Fruit fly (Drosophila melanogaster) whole organism, pupa: Measurements from ENCODE around the gene CG13085.

ENCODE experiments used
- CG12605 ChIP-seq: fragments of 200-800 bp; sonication (Bioruptor generic); IDR thresholded peaks from 2 replicates; pipeline ENCODE4 v1.3.6; 2022; ENCODE audit warnings: missing biosample characterization, missing genetic modification characterization
- CG14655 ChIP-seq: fragments of 200-800 bp; sonication (Bioruptor generic); optimal IDR thresholded peaks from 3 replicates; lab custom pipeline; 2017; ENCODE audit warnings: mild to moderate bottlenecking, missing biosample characterization, missing genetic modification reagents, missing genetic modification characterization
- CG32121 ChIP-seq: fragments of 200-800 bp; sonication (Bioruptor generic); IDR thresholded peaks from 2 replicates; pipeline ENCODE4 v1.3.6; 2022; ENCODE audit warnings: missing biosample characterization, missing genetic modification characterization
- CG34367 ChIP-seq: fragments of 200-800 bp; sonication (Bioruptor generic); optimal IDR thresholded peaks from 2 replicates; lab custom pipeline; 2018; ENCODE audit warnings: missing biosample characterization, mild to moderate bottlenecking, missing genetic modification characterization
- CG8159 ChIP-seq: fragments of 200-800 bp; sonication (Bioruptor generic); optimal IDR thresholded peaks from 3 replicates; lab custom pipeline; 2018; ENCODE audit warnings: missing biosample characterization, mild to moderate bottlenecking, missing genetic modification characterization, moderate library complexity
- CG8301 ChIP-seq: fragments of 200-800 bp; sonication (Bioruptor generic); optimal IDR thresholded peaks from 2 replicates; lab custom pipeline; 2018; ENCODE audit warnings: missing biosample characterization, mild to moderate bottlenecking, missing genetic modification characterization
- CG9948 ChIP-seq: fragments of 200-800 bp; sonication (Bioruptor generic); optimal IDR thresholded peaks from 2 replicates; lab custom pipeline; 2018; ENCODE audit warnings: missing biosample characterization, mild to moderate bottlenecking, missing genetic modification characterization, moderate library complexity
- D1 ChIP-seq: fragments of 200-800 bp; sonication (Bioruptor generic); optimal IDR thresholded peaks from 2 replicates; lab custom pipeline; 2018; ENCODE audit warnings: missing biosample characterization, mild to moderate bottlenecking, missing genetic modification characterization, moderate library complexity
- EcR ChIP-seq: fragments of 200-800 bp; sonication (Bioruptor generic); optimal IDR thresholded peaks from 3 replicates; lab custom pipeline; 2019; ENCODE audit warnings: missing biosample characterization, missing genetic modification characterization, mild to moderate bottlenecking, moderate library complexity, missing genetic modification reagents
- Pif1A ChIP-seq: fragments of 200-800 bp; sonication (Bioruptor generic); optimal IDR thresholded peaks from 3 replicates; lab custom pipeline; 2016; ENCODE audit warnings: missing biosample characterization, missing genetic modification characterization
- fd96Ca ChIP-seq: fragments of 200-800 bp; sonication (Bioruptor generic); IDR thresholded peaks from 3 replicates; pipeline ENCODE4 v1.3.6; 2022; ENCODE audit warnings: missing biosample characterization, missing genetic modification characterization
- gl ChIP-seq: fragments of 200-800 bp; sonication (Bioruptor generic); optimal IDR thresholded peaks from 2 replicates; lab custom pipeline; 2018; ENCODE audit warnings: missing biosample characterization, mild to moderate bottlenecking, missing genetic modification characterization
- rn ChIP-seq: fragments of 200-800 bp; sonication (Bioruptor generic); IDR thresholded peaks from 2 replicates; pipeline ENCODE4 v1.3.6; 2022; ENCODE audit warnings: missing biosample characterization, missing genetic modification characterization

dm6 chr2L:19414233-19414749 is 9.6 kb upstream of the CG13085 start:
- TF ChIP-seq fd96Ca (GFP tag; lab: Robert Waterston, UW) = no peak
- TF ChIP-seq CG9948 (tag; lab: Kevin White, UChicago) = no peak
- TF ChIP-seq CG14655 = no peak
- TF ChIP-seq CG8159 (tag; lab: Kevin White, UChicago) = no peak
- no peak for TF ChIP-seq gl (tag; lab: Kevin White, UChicago)
- no peak for TF ChIP-seq Pif1A (GFP tag; lab: Kevin White, UChicago)
- no peak for TF ChIP-seq CG34367 (tag; lab: Kevin White, UChicago)
- peak; percentile 47; the same call in 1 of the 2 replicates for TF ChIP-seq CG32121
- no peak for TF ChIP-seq D1 (tag; lab: Kevin White, UChicago)
- TF ChIP-seq CG8301 (tag; lab: Kevin White, UChicago) = no peak
- TF ChIP-seq EcR (GFP tag; lab: Kevin White, UChicago) = no peak
- 0 out of 2 replicates have a peak, but pooled peaks have one; percentile 31 for TF ChIP-seq CG12605 (GFP tag; lab: Robert Waterston, UW)
- TF ChIP-seq rn (GFP tag; lab: Robert Waterston, UW) = no peak
